Fruit fly (Drosophila melanogaster): ENCODE measurements around the gene CG1628.

- peak; percentile 93 for TF ChIP-seq topi (GFP tag; optimal IDR thresholded peaks at IDR 0.05)
- peak; percentile 96 for TF ChIP-seq CG8119 (GFP tag; IDR thresholded peaks at IDR 0.05)
- TF ChIP-seq CG6854 (GFP tag; optimal IDR thresholded peaks at IDR 0.05), result peak; percentile 94
- TF ChIP-seq Blimp-1 (GFP tag; optimal IDR thresholded peaks at IDR 0.05), result peak; percentile 82
- peak; percentile 85 for TF ChIP-seq Hr39 (GFP tag; optimal IDR thresholded peaks at IDR 0.05)
- TF ChIP-seq Ets96B (tag; optimal IDR thresholded peaks at IDR 0.05), result peak; percentile 76
- TF ChIP-seq achi (GFP tag; optimal IDR thresholded peaks at IDR 0.05), result peak; percentile 93
- peak; percentile 50 for TF ChIP-seq CG11294 (GFP tag; IDR thresholded peaks at IDR 0.05)
Measured at dm6 chrX:10557432-10557831, 45.1 kb downstream of the CG1628 start.
